Fruit fly (Drosophila melanogaster): ENCODE data around the gene CG13727.

Gene CG13727

DNA sequence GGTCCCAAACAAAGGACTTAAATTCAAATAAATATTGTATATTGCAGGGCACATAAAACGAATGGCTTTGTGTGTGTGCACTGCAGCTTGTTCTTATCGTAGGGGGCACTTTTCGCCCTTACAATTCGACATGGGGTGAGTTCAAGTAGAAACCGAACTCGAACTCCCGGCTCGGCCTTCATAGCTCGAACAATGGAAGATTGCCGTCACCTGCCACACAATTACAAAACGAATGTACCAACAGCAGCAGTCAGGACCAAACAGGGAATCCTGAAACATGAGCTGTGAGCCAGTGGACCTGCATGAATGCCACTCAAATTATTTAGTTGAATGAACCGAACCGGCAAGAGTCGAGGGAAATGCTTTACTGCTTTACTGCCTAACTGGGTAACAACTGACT lies 20.8 kb upstream of the CG13727 start:
- no peak for TF ChIP-seq Sin3A (optimal IDR thresholded peaks at IDR 0.05)
- TF ChIP-seq insv (optimal IDR thresholded peaks at IDR 0.05), result no peak
- no peak for TF ChIP-seq psq (optimal IDR thresholded peaks at IDR 0.05)
- no peak for TF ChIP-seq Myc (optimal IDR thresholded peaks at IDR 0.05)
- TF ChIP-seq h (optimal IDR thresholded peaks at IDR 0.05), result no peak
- no peak for TF ChIP-seq ttk (optimal IDR thresholded peaks at IDR 0.05)

DNA sequence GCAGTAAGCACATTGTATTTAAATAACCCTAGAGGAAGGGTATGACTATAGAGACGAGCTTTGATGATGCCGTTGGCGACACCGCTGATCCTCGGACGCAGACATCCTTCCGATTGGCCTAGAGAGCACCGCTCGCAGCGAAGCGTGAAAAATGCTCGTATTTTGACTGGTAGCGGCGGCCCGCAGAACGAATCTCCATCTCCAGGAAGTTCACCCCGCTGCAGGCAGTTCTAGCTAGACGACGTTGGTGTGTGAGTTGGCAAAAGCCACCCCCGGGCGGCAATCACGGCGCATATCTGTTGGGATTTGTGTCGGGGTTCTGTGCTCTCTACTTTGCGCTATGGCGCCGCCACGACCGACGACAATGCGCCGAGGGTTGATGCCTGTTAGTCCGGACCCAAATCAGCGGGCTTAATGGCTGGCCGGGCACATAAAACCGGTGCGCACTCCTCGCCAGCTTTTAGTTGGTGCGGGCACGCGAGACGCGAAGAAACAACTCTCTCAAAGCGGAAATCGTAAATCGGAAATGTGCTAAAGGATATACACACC lies 18.2 kb upstream of the CG13727 start, which contains the start of gene tap:
tap (plus strand) TSS at position 458 of the 549 bp plus-strand sequence.
- TF ChIP-seq insv (optimal IDR thresholded peaks at IDR 0.05), result no peak
- no peak for TF ChIP-seq ttk (optimal IDR thresholded peaks at IDR 0.05)
- no peak for TF ChIP-seq psq (optimal IDR thresholded peaks at IDR 0.05)
- TF ChIP-seq Myc (optimal IDR thresholded peaks at IDR 0.05), result no peak
- no peak for TF ChIP-seq Sin3A (optimal IDR thresholded peaks at IDR 0.05)
- TF ChIP-seq h (optimal IDR thresholded peaks at IDR 0.05), result no peak

DNA sequence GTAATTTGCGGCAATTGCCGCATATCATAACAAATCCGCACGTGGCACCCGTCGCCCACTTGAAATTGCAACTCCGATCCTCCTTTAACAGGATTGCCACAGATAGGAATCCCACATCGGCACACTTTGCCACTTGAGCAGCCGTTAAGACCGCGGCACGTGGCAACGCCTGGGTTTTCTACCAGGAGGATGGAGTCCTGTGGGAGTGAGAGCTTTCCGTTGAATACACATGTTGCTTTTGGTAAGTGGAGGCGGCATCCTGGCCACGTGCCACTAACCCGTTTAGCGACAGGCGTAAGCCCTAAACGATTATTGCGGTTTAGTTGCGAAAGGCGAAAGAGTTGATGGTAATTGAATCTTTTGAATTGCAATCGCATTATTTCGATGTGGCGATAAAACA lies 17.4 kb upstream of the CG13727 start:
- TF ChIP-seq Sin3A (optimal IDR thresholded peaks at IDR 0.05) (no peak), psq (optimal IDR thresholded peaks at IDR 0.05) (no peak), h (optimal IDR thresholded peaks at IDR 0.05) (no peak), Myc (optimal IDR thresholded peaks at IDR 0.05) (no peak), insv (optimal IDR thresholded peaks at IDR 0.05) (no peak), ttk (optimal IDR thresholded peaks at IDR 0.05) (no peak)

DNA sequence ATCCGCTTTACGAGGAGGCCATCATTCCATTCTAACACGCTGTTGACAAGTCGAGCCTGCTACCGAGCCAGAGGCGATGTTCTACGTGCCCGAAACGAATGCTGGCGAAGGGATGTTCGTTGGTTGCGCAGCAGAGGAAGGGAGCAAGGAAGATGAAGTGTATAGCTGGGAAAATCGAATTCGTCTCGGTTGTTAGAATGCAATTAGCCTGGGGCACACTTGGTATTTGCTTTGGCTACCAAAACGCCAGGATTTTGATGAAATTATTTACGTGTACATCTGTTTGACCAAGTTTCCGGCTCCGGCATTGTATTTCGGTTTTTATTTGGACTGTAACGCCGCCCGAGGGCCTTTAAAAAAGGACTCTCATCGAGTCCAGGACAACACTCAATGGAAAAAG lies 16.3 kb upstream of the CG13727 start:
- no peak for TF ChIP-seq ttk (optimal IDR thresholded peaks at IDR 0.05)
- no peak for TF ChIP-seq insv (optimal IDR thresholded peaks at IDR 0.05)
- TF ChIP-seq Myc (optimal IDR thresholded peaks at IDR 0.05), result no peak
- no peak for TF ChIP-seq Sin3A (optimal IDR thresholded peaks at IDR 0.05)
- TF ChIP-seq psq (optimal IDR thresholded peaks at IDR 0.05), result no peak
- no peak for TF ChIP-seq h (optimal IDR thresholded peaks at IDR 0.05)

DNA sequence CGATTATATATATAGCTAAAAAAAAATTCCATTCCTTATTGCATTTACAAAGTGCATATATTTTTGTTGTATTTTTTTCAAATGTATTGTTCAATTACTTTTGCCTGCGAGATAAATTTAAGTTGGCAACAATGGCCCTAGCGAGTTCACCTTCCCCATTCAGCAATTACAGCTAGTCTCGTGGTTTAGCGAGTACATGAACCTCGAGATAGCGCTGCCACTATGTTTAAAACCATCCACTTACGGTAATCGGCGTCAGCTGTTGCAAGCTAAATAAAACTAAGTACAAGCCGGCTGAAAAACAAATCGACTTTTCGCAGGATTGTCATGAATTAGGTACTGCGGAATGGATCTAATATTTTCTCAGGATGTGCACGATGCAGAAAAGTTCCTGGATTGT lies 11.7 kb upstream of the CG13727 start:
- TF ChIP-seq ttk (optimal IDR thresholded peaks at IDR 0.05), result no peak
- no peak for TF ChIP-seq Myc (optimal IDR thresholded peaks at IDR 0.05)
- TF ChIP-seq insv (optimal IDR thresholded peaks at IDR 0.05), result no peak
- no peak for TF ChIP-seq h (optimal IDR thresholded peaks at IDR 0.05)
- no peak for TF ChIP-seq psq (optimal IDR thresholded peaks at IDR 0.05)
- no peak for TF ChIP-seq Sin3A (optimal IDR thresholded peaks at IDR 0.05)

DNA sequence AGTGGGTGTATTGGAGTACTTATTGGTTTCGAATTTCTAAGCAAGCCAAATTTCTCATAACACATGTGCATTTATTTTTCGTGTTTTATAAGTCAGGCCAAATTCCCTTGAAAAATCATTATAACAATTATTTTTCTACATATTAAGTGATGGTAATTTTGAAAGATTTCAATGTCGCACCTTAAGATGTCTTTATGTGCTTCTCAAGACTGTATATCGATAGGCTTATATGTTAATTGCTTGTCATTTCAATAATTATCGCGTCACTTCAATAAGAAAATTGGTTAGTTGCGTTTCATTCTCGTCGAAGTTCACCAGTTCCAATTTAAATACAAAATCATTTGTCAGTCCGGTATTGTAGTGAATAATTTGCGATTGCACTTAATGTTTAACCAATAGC lies 10.4 kb upstream of the CG13727 start, which contains the start of gene CG7692:
CG7692 (plus strand) TSS at position 301 of the 400 bp plus-strand sequence.
- no peak for TF ChIP-seq Sin3A (optimal IDR thresholded peaks at IDR 0.05)
- TF ChIP-seq insv (optimal IDR thresholded peaks at IDR 0.05), result no peak
- no peak for TF ChIP-seq ttk (optimal IDR thresholded peaks at IDR 0.05)
- TF ChIP-seq h (optimal IDR thresholded peaks at IDR 0.05), result no peak
- TF ChIP-seq psq (optimal IDR thresholded peaks at IDR 0.05), result no peak

DNA sequence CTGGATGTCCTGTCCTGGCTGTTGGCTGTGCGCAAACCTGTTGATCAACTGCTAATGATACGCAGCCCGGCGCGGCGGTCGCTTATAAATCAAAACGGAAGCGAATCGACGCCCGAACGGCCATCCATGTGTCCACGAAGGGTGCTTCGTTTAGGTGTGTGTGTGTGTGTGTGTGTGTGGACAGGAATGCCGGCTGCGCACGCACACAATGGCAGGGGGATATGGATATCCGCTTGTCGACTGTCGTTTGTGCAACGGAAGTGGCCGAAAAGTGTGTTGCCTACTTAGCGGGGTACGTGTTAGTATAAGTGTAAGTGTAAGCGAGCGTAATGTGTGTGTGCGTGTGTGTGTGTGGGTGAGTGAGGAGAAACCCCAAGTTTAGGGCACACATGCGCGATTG lies 8.5 kb upstream of the CG13727 start, which contains the start of gene Mip:
Mip (minus strand) TSS at position 63 of the 400 bp plus-strand sequence.
- TF ChIP-seq Sin3A (optimal IDR thresholded peaks at IDR 0.05), result no peak

DNA sequence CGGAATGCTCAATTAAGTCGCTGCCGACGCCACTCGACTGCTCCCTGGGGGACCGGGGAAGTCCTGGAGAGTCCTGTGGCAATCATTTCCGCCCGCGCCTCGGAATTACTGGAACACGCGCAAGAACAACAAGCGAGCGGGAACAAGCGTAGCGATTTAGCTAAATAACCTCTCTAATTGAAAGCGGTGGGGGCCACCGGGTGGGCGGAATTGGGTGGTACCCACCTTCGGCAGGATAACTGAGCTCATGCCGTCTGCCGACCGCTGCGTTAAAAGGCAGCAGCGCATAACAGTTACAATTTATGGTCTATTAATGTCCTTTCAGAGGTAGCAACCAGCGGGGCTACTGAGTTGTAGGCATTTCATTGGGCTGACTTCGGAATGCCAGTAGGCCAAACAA lies 5.3 kb upstream of the CG13727 start:
- TF ChIP-seq Sin3A (optimal IDR thresholded peaks at IDR 0.05), result no peak
- no peak for TF ChIP-seq psq (optimal IDR thresholded peaks at IDR 0.05)
- no peak for TF ChIP-seq h (optimal IDR thresholded peaks at IDR 0.05)
- no peak for TF ChIP-seq ttk (optimal IDR thresholded peaks at IDR 0.05)
- no peak for TF ChIP-seq insv (optimal IDR thresholded peaks at IDR 0.05)
- TF ChIP-seq Myc (optimal IDR thresholded peaks at IDR 0.05), result no peak

DNA sequence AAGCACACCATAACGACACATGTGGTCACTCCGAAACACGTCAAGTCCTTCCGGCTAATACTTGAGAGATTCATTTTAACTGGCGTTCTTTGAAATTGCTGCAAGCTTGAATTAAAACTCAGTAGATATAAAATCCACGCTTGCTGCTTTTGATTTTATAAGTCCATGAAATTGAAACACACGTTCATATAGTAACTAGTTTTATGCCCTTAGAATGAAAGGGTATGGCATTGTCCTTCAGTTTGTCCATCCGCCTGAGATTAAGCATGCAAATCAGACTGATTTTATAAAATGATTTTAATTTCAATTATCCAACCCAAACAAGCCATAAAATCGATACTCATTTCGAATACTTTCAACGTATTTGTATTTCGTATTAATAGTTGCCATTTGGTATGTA lies 3.5 kb upstream of the CG13727 start, which contains the start of gene brv2:
brv2 (minus strand) TSS at position 101 of the 400 bp plus-strand sequence.
- TF ChIP-seq Myc (optimal IDR thresholded peaks at IDR 0.05), result no peak
- TF ChIP-seq Sin3A (optimal IDR thresholded peaks at IDR 0.05), result no peak
- TF ChIP-seq h (optimal IDR thresholded peaks at IDR 0.05), result no peak
- TF ChIP-seq insv (optimal IDR thresholded peaks at IDR 0.05), result no peak
- no peak for TF ChIP-seq ttk (optimal IDR thresholded peaks at IDR 0.05)
- no peak for TF ChIP-seq psq (optimal IDR thresholded peaks at IDR 0.05)

DNA sequence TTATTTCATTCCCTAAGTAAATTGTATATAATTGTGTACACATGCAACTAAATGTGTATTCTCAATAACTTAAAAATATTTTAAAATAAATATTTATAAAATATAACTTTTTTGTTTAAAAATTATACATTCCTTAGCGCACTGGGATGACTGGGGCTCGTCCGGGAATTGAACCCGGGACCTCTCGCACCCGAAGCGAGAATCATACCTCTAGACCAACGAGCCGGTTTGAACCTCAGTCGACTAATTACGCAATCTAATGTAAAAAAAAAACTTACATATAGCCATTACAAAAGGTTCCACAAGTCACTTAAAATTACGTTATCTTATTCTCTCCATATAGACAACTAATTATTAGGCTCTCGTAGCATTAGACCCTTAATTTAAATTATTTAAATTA lies 1.4 kb downstream of the CG13727 start:
- TF ChIP-seq Myc (optimal IDR thresholded peaks at IDR 0.05), result no peak
- TF ChIP-seq insv (optimal IDR thresholded peaks at IDR 0.05), result no peak
- no peak for TF ChIP-seq Sin3A (optimal IDR thresholded peaks at IDR 0.05)
- no peak for TF ChIP-seq ttk (optimal IDR thresholded peaks at IDR 0.05)
- TF ChIP-seq h (optimal IDR thresholded peaks at IDR 0.05), result no peak
- no peak for TF ChIP-seq psq (optimal IDR thresholded peaks at IDR 0.05)

DNA sequence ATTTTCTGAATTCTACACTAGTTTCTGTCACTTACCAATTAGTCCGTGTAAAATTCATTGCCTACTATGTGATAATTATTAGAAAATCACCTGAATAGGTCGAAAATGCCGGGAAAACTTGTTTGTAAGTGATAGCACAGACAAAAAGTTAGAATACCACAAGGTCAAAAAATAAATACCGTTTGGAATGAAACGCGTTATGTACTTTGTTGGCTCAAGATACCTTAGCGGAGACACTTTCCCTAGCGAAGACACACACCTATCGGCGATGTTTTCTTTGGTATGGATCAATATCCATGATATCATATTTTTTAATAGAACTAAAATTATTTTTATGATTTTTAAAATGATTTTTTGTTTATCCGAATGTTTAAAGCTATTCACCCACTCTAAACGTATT lies 2.0 kb downstream of the CG13727 start, which contains the start of gene CG6479:
CG6479 (minus strand) TSS at position 141 of the 400 bp plus-strand sequence.
- no peak for TF ChIP-seq insv (optimal IDR thresholded peaks at IDR 0.05)

DNA sequence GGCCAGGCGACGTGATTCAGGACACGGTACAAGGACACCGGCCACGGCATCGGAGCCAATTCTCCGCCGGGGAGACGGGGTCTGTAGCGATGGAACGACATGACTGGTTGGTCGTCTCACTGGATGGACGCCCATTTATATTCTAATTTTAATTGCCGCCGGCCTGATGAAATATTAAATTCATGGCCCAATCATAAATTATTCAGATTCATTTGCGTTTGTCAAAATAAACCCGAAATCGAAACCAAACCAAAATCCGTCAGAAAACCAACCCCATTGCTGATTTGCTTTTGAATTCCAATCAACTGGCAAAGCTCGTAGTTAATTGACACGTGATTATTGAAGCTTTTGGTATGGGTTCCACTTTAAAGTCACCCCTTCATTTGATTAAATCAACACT lies 12.0 kb downstream of the CG13727 start, which contains the start of gene Or74a:
Or74a (minus strand) TSS at position 101 of the 400 bp plus-strand sequence.
- TF ChIP-seq Sin3A (optimal IDR thresholded peaks at IDR 0.05) (no peak), h (optimal IDR thresholded peaks at IDR 0.05) (no peak), ttk (optimal IDR thresholded peaks at IDR 0.05) (no peak), Myc (optimal IDR thresholded peaks at IDR 0.05) (no peak), insv (optimal IDR thresholded peaks at IDR 0.05) (no peak), psq (optimal IDR thresholded peaks at IDR 0.05) (no peak)

DNA sequence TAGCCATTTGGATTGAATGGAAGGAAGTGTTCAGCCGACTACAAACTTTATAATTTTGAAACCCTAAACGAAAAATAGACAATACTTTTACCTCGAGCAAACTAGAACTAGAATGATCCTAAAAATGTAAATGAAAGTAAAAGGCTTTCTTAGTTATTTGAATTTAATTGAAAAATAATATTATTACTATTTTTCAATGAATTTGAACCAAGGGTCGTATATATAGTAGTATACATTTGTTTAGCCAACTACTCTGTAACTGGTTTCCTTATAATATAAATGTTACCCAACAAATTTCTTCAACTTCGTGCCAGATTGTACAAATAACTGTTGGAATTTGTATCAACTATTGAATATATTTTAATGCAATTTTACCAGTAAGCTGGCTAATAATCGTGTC lies 15.7 kb downstream of the CG13727 start, which contains the start of gene CG13725:
CG13725 (minus strand) TSS at position 101 of the 400 bp plus-strand sequence.
- TF ChIP-seq insv (optimal IDR thresholded peaks at IDR 0.05), result no peak
- TF ChIP-seq Sin3A (optimal IDR thresholded peaks at IDR 0.05), result no peak
- no peak for TF ChIP-seq ttk (optimal IDR thresholded peaks at IDR 0.05)
- TF ChIP-seq psq (optimal IDR thresholded peaks at IDR 0.05), result no peak
- TF ChIP-seq Myc (optimal IDR thresholded peaks at IDR 0.05), result no peak
- no peak for TF ChIP-seq h (optimal IDR thresholded peaks at IDR 0.05)

Measured in Kc167 (cell line).